Worm (Caenorhabditis elegans) whole organism, dauer: ENCODE results near the gene brf-1.

Source experiments
- unc-62 ChIP-seq: sonication (generic microtip); optimal IDR thresholded peaks from 2 replicates; lab custom pipeline; 2017; ENCODE audit warnings: missing biosample characterization, missing genetic modification reagents, missing genetic modification characterization

The brf-1 gene

DNA sequence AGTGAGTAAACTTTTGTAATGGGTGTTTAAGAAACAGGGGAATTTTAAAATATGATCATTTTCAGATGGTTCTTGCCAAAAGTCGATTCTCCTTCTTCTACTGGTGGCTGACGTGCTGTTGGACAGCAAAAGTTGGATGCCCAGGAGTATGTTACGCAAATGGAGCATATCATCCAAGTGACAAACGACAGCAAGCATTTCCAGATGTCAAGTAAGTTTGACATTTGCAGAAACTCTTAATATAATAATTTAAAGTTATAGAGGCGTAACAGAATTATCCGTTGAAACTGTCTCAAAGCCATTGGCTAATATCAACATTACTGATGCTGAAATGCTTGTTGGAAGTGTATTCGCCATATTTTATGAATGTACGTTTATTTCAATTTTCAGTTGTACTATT lies 42.4 kb downstream of the brf-1 start:
- TF ChIP-seq unc-62 = no peak

DNA sequence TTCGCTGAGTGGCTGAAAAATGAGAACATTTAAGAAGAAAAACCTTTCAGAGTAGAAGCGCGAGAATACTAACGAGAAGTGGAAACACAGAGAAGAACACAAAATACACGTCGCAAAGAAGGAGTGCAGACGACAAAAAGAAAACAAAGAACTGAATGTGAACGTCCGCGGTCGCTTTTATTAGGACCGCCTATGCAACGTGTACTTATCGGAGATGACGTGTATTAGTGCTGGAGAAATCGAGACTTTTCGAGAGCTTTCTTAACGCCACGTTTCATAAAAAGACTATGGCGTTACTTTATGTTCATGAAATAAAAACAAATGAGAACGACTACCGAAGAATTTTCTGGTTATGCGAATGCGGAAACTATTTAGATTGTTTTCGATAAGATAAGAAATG lies 46.8 kb downstream of the brf-1 start, which contains the start of gene hsp-4:
hsp-4 (minus strand) TSS at position 139 of the 400 bp plus-strand sequence.
- TF ChIP-seq unc-62 = no peak

DNA sequence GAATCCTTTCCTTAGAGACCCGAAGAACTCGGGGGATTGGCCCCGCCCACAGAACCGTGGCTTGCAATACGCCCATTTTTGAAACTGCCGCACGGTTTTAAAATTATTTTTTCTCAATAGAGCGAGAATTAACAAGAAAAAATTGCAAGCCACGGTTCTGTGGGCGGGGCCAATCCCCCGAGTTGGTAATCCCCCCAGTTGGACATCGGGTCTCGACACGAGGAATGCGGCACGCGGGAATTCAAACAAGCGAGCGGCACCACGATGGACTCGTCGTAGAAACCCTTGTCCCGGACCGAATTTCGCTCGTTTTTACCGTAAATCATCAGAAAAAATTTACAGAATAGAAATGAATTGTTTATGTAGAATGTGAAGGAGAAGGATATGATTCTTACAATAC lies 47.4 kb downstream of the brf-1 start:
- no peak for TF ChIP-seq unc-62

DNA sequence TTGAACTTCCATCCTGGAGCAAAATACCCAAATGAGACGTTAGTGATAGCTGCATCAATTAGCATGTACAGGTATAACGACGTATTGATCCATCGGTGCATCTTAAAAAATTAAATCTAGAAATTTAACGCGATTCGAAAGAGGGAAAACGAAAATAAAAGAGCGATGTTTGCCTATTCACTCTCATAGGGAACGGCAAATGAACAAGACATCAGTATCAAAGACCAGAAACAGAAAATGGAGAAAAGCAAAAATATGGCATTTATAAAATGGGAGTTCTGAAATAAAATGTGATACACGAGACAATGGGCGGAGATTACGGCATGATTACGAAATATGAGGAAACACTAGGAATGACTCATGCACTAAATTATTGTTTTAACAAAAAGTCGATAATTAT lies 50.7 kb downstream of the brf-1 start, which contains the start of gene haf-2:
haf-2 (minus strand) TSS at position 101 of the 400 bp plus-strand sequence.
- no peak for TF ChIP-seq unc-62

DNA sequence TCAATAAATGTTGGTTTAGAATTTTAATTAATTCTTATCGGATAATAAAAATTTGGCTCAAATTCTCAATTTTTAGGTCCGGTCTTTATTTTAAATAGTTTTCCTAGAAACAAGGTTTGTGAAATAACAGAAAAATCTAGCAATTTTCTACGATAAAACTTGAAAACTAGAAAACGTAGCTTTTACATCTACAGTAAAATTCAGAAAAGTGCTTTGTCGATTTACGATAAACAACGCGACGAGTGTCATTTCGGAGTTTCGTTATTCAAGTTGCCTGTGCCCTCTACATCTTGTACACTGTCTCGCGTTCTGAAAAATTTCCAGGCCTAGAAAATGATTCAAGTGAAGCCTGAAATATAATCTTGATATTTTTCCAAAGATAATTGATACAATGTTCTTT lies 51.1 kb downstream of the brf-1 start:
- TF ChIP-seq unc-62 = no peak

DNA sequence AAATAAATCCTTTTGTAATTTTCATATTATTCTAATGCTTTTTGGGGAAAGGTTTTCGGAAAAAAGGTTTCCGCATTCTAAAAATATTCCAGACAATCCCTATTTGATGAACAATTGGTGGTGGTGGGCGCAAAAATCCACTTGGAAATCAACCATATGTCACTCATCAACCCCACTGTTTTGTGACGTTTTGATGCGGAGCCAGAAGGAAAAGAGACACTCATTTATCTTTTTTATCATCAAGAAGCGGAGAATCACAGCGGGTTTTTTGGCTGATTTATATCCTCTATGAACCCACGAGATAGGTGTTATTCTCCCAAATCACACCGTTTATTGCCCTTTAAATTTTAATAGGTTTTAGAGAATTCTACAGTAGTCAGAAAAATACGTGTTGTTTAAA lies 51.5 kb downstream of the brf-1 start:
- no peak for TF ChIP-seq unc-62
